Fruit fly (Drosophila melanogaster): Measurements from ENCODE around the gene bou.

Gene bou

DNA sequence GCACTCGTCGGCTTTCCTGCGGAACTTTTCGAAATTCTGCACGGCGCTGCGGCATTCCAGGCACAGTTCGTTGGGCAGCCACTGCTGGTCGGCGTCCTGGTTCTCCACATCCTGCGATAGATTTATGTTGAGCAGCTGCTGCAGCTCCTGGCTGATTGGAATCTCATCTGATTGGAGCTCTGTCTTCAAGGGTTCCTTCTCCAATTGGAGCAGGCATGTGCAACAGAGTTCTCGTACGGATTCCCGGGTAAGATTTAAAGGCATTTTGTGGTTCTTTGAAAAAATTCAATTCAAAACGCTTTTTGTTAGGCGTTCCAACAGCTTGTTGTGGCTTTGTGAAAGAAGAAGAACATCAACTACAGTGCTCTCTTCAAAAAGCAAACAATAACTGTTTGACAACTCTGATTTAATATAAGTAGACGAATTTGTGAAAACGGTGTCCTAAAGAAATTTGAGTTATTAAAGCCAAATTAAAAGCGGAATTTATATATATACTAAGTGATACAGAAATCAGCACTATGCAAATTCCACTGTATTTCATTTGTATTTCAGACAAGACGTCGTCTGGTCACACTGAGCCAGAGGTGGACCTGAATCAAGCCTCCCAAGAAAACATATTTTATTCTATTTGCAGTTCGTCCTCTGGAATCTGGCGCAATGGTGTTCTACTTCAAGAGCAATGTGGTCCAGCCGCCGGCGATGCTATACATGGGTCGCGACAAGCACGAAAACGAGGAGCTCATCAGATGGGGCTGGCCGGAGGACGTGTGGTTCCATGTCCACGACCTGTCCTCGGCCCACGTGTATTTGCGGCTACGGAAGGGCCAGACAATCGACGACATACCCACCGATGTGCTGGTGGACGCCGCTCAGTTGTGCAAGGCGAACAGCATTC lies 27.3 kb downstream of the bou start, which contains the start of the genes CG3032 and CG4593 (continued):
- TF ChIP-seq Scr (GFP tag; IDR thresholded peaks at IDR 0.05; ENCODE audit: partially characterized antibody) (0 out of 2 replicates have a peak, but pooled peaks have one; percentile 17), sqz (GFP tag; optimal IDR thresholded peaks at IDR 0.05) (peak; percentile 20), CG3726 (GFP tag; IDR thresholded peaks at IDR 0.05) (peak; percentile 65; the same call in 2 of the 3 replicates), ftz-f1 (GFP tag; optimal IDR thresholded peaks at IDR 0.05) (no peak), CG4328 (GFP tag; optimal IDR thresholded peaks at IDR 0.05) (no peak), br (optimal IDR thresholded peaks at IDR 0.05) (no peak), CG1233 (GFP tag; optimal IDR thresholded peaks at IDR 0.05) (peak; percentile 64), CG15073 (GFP tag; optimal IDR thresholded peaks at IDR 0.05) (no peak), CG34422 (GFP tag; IDR thresholded peaks at IDR 0.05) (peak; percentile 92), MTF-1 (GFP tag; optimal IDR thresholded peaks at IDR 0.05; ENCODE audit: borderline replicate concordance) (no peak), NFAT (GFP tag; IDR thresholded peaks at IDR 0.05) (peak; percentile 94), jing (GFP tag; optimal IDR thresholded peaks at IDR 0.05) (peak; percentile 38), jigr1 (GFP tag; IDR thresholded peaks at IDR 0.05) (peak; percentile 65; the same call in 2 of the 3 replicates), sens (GFP tag) (peak; percentile 92), chm (GFP tag; IDR thresholded peaks at IDR 0.05) (peak; percentile 66; the same call in 1 of the 2 replicates), ap (GFP tag; IDR thresholded peaks at IDR 0.05) (peak; percentile 66), Fer2 (tag; optimal IDR thresholded peaks at IDR 0.05) (peak; percentile 33), CG14965 (GFP tag; optimal IDR thresholded peaks at IDR 0.05; ENCODE audit: borderline replicate concordance) (no peak), Tbp (GFP tag; optimal IDR thresholded peaks at IDR 0.05) (no peak), Asciz (GFP tag; optimal IDR thresholded peaks at IDR 0.05) (peak; percentile 37), crp (GFP tag; optimal IDR thresholded peaks at IDR 0.05) (peak in 1 of 2 experiments; percentile 60), NK7.1 (GFP tag; optimal IDR thresholded peaks at IDR 0.05) (peak; percentile 56), HLH4C (GFP tag; IDR thresholded peaks at IDR 0.05; ENCODE audit: partially characterized antibody) (no peak), sr (GFP tag; IDR thresholded peaks at IDR 0.05) (0 out of 3 replicates have a peak, but pooled peaks have one; percentile 27), sens-2 (GFP tag; IDR thresholded peaks at IDR 0.05) (peak; percentile 63), CG2875 (GFP tag; optimal IDR thresholded peaks at IDR 0.05) (peak; percentile 16), tna (GFP tag; IDR thresholded peaks at IDR 0.05; ENCODE audit: partially characterized antibody) (no peak), mld (GFP tag; IDR thresholded peaks at IDR 0.05; ENCODE audit: partially characterized antibody) (no peak), sc (optimal IDR thresholded peaks at IDR 0.05) (no peak), sc (GFP tag; optimal IDR thresholded peaks at IDR 0.05) (no peak), CG32767 (GFP tag; IDR thresholded peaks at IDR 0.05) (peak; percentile 87), CG6813 (GFP tag; optimal IDR thresholded peaks at IDR 0.05) (peak; percentile 30), gem (tag; optimal IDR thresholded peaks at IDR 0.05) (peak; percentile 89), CG17612 (GFP tag; IDR thresholded peaks at IDR 0.05) (peak; percentile 28; the same call in 1 of the 2 replicates), CG33213 (GFP tag; optimal IDR thresholded peaks at IDR 0.05) (peak; percentile 64), Mad (GFP tag; optimal IDR thresholded peaks at IDR 0.05) (peak; percentile 66), eyg (GFP tag; optimal IDR thresholded peaks at IDR 0.05) (peak; percentile 36), CG1529 (GFP tag; optimal IDR thresholded peaks at IDR 0.05) (peak; percentile 60), pros (GFP tag; optimal IDR thresholded peaks at IDR 0.05) (no peak), CG15479 (GFP tag; optimal IDR thresholded peaks at IDR 0.05) (no peak), HLH3B (GFP tag; IDR thresholded peaks at IDR 0.05) (peak; percentile 88), Camta (GFP tag; optimal IDR thresholded peaks at IDR 0.05) (peak; percentile 53), cas (GFP tag; IDR thresholded peaks at IDR 0.05) (peak; percentile 70), ssp (GFP tag; IDR thresholded peaks at IDR 0.05) (peak; percentile 76), vnd (GFP tag; IDR thresholded peaks at IDR 0.05; ENCODE audit: partially characterized antibody) (no peak), kah (GFP tag; optimal IDR thresholded peaks at IDR 0.05) (no peak), CG42726 (GFP tag; IDR thresholded peaks at IDR 0.05; ENCODE audit: partially characterized antibody) (no peak), phol (tag; optimal IDR thresholded peaks at IDR 0.05) (peak; percentile 78)
